Worm (Caenorhabditis elegans) whole organism, L2 larva: ENCODE data around the gene mboa-4.

Experiments
- lsy-2 ChIP-seq, 2 experiments: fragments of 150-350 bp in 1 of 2; sonication (generic microtip) in 1 of 2; optimal IDR thresholded peaks; 2 replicates each; lab custom pipeline; 2014 to 2017; ENCODE audit warnings: missing biosample characterization in 2 of 2, missing genetic modification characterization in 2 of 2
- nhr-23 ChIP-seq: fragments of 150-350 bp; optimal IDR thresholded peaks from 2 replicates; lab custom pipeline; 2014; ENCODE audit warnings: missing biosample characterization, missing genetic modification reagents, missing genetic modification characterization
- nhr-25 ChIP-seq: fragments of 150-350 bp; sonication (generic microtip); optimal IDR thresholded peaks from 3 replicates; lab custom pipeline; 2014; ENCODE audit warnings: missing biosample characterization, missing genetic modification characterization
- skn-1 ChIP-seq: sonication (generic microtip); optimal IDR thresholded peaks from 2 replicates; lab custom pipeline; 2017; ENCODE audit warnings: missing biosample characterization, missing genetic modification characterization
- unc-62 ChIP-seq: fragments of 150-350 bp; optimal IDR thresholded peaks from 2 replicates; lab custom pipeline; 2014; ENCODE audit warnings: missing biosample characterization, missing genetic modification reagents, missing genetic modification characterization
- zag-1 ChIP-seq: fragments of 150-350 bp; optimal IDR thresholded peaks from 2 replicates; lab custom pipeline; 2014; ENCODE audit warnings: missing biosample characterization, missing genetic modification characterization

DNA sequence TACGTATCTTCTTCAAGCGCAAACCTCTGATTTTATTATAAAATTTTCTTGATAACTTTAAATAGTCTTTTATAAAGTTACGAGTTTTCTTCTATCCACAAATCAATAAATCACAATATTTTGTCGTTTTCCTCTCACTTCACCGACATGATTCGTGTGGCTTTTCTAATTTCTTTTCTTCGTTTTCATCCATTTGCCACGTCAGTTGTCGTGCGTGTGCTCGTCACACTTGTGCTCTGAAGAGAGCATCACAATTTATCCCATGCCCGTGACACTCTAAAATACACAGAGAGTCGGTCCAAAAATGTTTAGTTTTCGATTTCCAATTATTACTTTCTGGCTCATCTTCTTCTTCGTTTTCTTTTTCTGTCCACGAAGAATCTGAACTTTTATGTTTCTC lies 47.9 kb downstream of the mboa-4 start:
- TF ChIP-seq skn-1 (tag; lab: Kevin White, UChicago), result no peak
- no peak for TF ChIP-seq zag-1 (tag; lab: Kevin White, UChicago)
- peak in 1 of 2 experiments; percentile 21 for TF ChIP-seq lsy-2 (tag; optimal IDR thresholded peaks at IDR 0.05; lab: Kevin White, UChicago)
- TF ChIP-seq nhr-23 (tag; lab: Kevin White, UChicago), result no peak
- TF ChIP-seq unc-62 (GFP tag; lab: Kevin White, UChicago), result no peak
- no peak for TF ChIP-seq nhr-25
